Worm (Caenorhabditis elegans): ENCODE results near the gene Y43F8B.3.

DNA sequence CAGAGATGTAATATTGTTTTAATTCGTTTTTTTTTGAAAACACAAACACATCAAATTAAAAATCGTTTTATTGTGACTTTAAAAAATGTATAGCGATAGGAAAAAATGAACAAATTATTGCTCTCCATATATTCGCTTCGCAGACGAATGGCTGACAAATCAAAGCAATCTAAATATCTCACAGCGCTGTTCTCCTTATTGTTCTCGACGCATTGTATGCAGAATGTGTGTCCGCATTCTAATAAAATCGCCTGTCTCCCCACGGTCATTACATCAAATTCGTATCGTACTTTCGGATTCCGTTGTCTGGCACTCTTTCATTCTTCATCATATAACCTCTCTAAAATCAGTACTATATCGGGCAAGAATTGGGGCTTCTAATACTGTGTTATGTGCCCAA lies 25.0 kb upstream of the Y43F8B.3 start, which contains the start of gene Y43F8B.9:
- no peak for TF ChIP-seq dao-5 (tag; optimal IDR thresholded peaks at IDR 0.05)
- no peak for TF ChIP-seq him-1 (tag; optimal IDR thresholded peaks at IDR 0.05)
- no peak for TF ChIP-seq W03F9.2 (tag; optimal IDR thresholded peaks at IDR 0.05)

Data from whole organism, L4/young adult.